Fruit fly (Drosophila melanogaster): ENCODE results near the gene mIF2.
A peak's percentile ranks its signal among the peaks of the same experiment; 100 is the strongest.

Gene mIF2

dm6 chr3R:28570805-28571204 lies 26.2 kb upstream of the mIF2 start (continued):
- TF ChIP-seq PHDP (tag; optimal IDR thresholded peaks at IDR 0.05) (peak; percentile 71), lab (GFP tag; optimal IDR thresholded peaks at IDR 0.05) (peak; percentile 75), insv (GFP tag; optimal IDR thresholded peaks at IDR 0.05) (no peak), CG18619 (GFP tag; optimal IDR thresholded peaks at IDR 0.05) (peak; percentile 33), CG13287 (GFP tag; IDR thresholded peaks at IDR 0.05; ENCODE audit: partially characterized antibody) (no peak), CG14965 (GFP tag; optimal IDR thresholded peaks at IDR 0.05; ENCODE audit: borderline replicate concordance) (no peak), CG7987 (GFP tag; optimal IDR thresholded peaks at IDR 0.05) (peak; percentile 64), Vsx1 (GFP tag; optimal IDR thresholded peaks at IDR 0.05) (peak; percentile 56), Hr39 (optimal IDR thresholded peaks at IDR 0.05) (no peak), CG18011 (GFP tag; optimal IDR thresholded peaks at IDR 0.05) (no peak), CG30431 (GFP tag; optimal IDR thresholded peaks at IDR 0.05) (no peak), CG14050 (GFP tag; IDR thresholded peaks at IDR 0.05) (no peak), CkIIα-i1 (GFP tag; IDR thresholded peaks at IDR 0.05) (no peak), CG4730 (GFP tag; IDR thresholded peaks at IDR 0.05) (no peak), CG15696 (tag; optimal IDR thresholded peaks at IDR 0.05) (peak; percentile 53), Adf1 (GFP tag; IDR thresholded peaks at IDR 0.05) (no peak), ap (GFP tag; IDR thresholded peaks at IDR 0.05) (no peak), salm (tag; optimal IDR thresholded peaks at IDR 0.05) (peak; percentile 58), corto (GFP tag; optimal IDR thresholded peaks at IDR 0.05) (no peak), CG8478 (optimal IDR thresholded peaks at IDR 0.05) (no peak), nerfin-1 (tag; optimal IDR thresholded peaks at IDR 0.05) (peak; percentile 32), CG15514 (GFP tag; optimal IDR thresholded peaks at IDR 0.05) (peak; percentile 56), Stat92E (GFP tag; optimal IDR thresholded peaks at IDR 0.05) (no peak), HmgZ (tag; optimal IDR thresholded peaks at IDR 0.05) (peak; percentile 8), CG6683 (GFP tag; optimal IDR thresholded peaks at IDR 0.05) (peak; percentile 9), CG3995 (GFP tag; optimal IDR thresholded peaks at IDR 0.05) (no peak), repo (GFP tag; optimal IDR thresholded peaks at IDR 0.05) (no peak), gem (tag; optimal IDR thresholded peaks at IDR 0.05) (peak; percentile 62), ci (GFP tag; IDR thresholded peaks at IDR 0.05) (peak; percentile 15; the same call in 1 of the 3 replicates), bsh (GFP tag; optimal IDR thresholded peaks at IDR 0.05) (peak in 1 of 2 experiments; percentile 64), CoRest (tag; optimal IDR thresholded peaks at IDR 0.05) (peak; percentile 44), CG18599 (GFP tag; optimal IDR thresholded peaks at IDR 0.05) (peak; percentile 58), fd96Cb (tag; optimal IDR thresholded peaks at IDR 0.05) (peak; percentile 33), CG14441 (GFP tag; IDR thresholded peaks at IDR 0.05) (no peak), Jarid2 (GFP tag; optimal IDR thresholded peaks at IDR 0.05) (peak; percentile 9), CG13424 (tag; optimal IDR thresholded peaks at IDR 0.05) (peak; percentile 6), Asciz (GFP tag; optimal IDR thresholded peaks at IDR 0.05) (peak; percentile 64), stwl (tag; optimal IDR thresholded peaks at IDR 0.05) (no peak), Bgb (GFP tag; IDR thresholded peaks at IDR 0.05; ENCODE audit: partially characterized antibody) (no peak), Awh (GFP tag; IDR thresholded peaks at IDR 0.05) (no peak), Sox102F (GFP tag; optimal IDR thresholded peaks at IDR 0.05) (peak; percentile 38), run (tag; optimal IDR thresholded peaks at IDR 0.05) (no peak), CG10274 (GFP tag; optimal IDR thresholded peaks at IDR 0.05) (no peak), CG6689 (GFP tag; IDR thresholded peaks at IDR 0.05) (no peak), CG7786 (GFP tag; optimal IDR thresholded peaks at IDR 0.05) (no peak)

All from whole organism, embryonic.